Fruit fly (Drosophila melanogaster): ENCODE data around the gene CG2926.

DNA sequence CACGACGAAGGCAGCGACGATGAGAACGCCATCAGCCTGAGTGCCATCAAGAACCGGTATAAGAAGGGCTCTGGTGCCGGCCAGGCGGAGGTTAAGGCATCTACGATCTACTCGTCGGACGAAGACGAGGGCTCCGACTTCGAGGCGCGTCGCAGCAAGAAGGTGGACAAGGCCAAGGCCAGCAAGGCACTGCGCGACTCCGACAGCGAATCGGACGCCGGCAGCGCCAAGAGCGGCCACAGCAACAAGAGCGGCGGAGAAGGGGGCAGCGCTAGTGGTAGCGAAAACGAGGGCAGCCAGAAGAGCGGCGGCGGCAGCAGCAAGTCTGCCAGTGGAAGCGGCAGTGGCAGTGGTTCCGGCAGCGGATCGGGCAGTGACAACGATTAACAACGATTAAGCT is 27.3 kb upstream of the CG2926 start:
- TF ChIP-seq psq (optimal IDR thresholded peaks at IDR 0.05) (no peak), pan (optimal IDR thresholded peaks at IDR 0.05) (no peak), CG8478 (optimal IDR thresholded peaks at IDR 0.05) (no peak), usp (GFP tag; optimal IDR thresholded peaks at IDR 0.05) (no peak)
